Fruit fly (Drosophila melanogaster) whole organism: Measurements from ENCODE around the gene CG1103.

Source experiments
- CG8478 ChIP-seq: fragments of >200 bp; optimal IDR thresholded peaks from 2 replicates; lab custom pipeline; 2018; ENCODE audit warnings: inconsistent platforms
- Dll ChIP-seq: fragments of >200 bp; optimal IDR thresholded peaks from 2 replicates; lab custom pipeline; 2017
- EcR ChIP-seq, 2 experiments: fragments of >200 bp; optimal IDR thresholded peaks; 2 replicates each; lab custom pipeline; 2017; ENCODE audit warnings: missing biosample characterization in 2 of 2, missing genetic modification characterization in 2 of 2, missing genetic modification reagents in 2 of 2
- pan ChIP-seq: fragments of >200 bp; optimal IDR thresholded peaks from 2 replicates; lab custom pipeline; 2017
- psq ChIP-seq: fragments of >200 bp; optimal IDR thresholded peaks from 2 replicates; lab custom pipeline; 2017
- usp ChIP-seq: fragments of >200 bp; optimal IDR thresholded peaks from 2 replicates; lab custom pipeline; 2017; ENCODE audit warnings: missing biosample characterization, missing genetic modification characterization, mixed read lengths

The CG1103 gene

dm6 chr3R:4319507-4320138, 17.9 kb upstream of the CG1103 start, which contains the start of gene CG9795:
Gene CG9795 (plus strand): TSS chr3R:4319683.
- no peak for TF ChIP-seq CG8478
- TF ChIP-seq Dll (lab: Kevin White, UChicago), result no peak
- no peak for TF ChIP-seq psq (lab: Kevin White, UChicago)
- TF ChIP-seq usp (GFP tag; lab: Kevin White, UChicago), result no peak
- TF ChIP-seq EcR (GFP tag; optimal IDR thresholded peaks at IDR 0.05; lab: Kevin White, UChicago), result no peak
- no peak for TF ChIP-seq pan (lab: Kevin White, UChicago)

DNA sequence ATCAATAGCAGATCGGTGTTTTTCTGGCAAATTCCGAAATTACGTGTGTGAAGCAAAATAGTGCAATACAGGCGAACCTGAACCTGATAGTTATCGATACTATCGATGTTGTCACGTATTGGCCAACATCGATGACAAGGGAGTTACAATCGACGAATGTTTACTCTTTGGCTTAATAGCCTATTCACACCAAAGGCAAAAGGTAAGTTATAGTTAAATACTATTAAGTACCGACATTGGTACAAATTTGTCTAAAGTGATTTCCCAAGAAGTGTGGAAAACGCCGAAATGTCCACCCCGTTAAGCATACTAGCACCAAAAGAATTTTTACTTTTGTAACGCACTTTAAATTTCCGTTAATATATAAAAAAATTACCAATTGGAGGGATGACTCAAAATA, 3.6 kb upstream of the CG1103 start, which contains the start of gene CG9776:
Gene CG9776 (minus strand): TSS at position 108 of the 400 bp plus-strand sequence.
- TF ChIP-seq EcR (GFP tag; optimal IDR thresholded peaks at IDR 0.05; lab: Kevin White, UChicago), result no peak
- no peak for TF ChIP-seq pan (lab: Kevin White, UChicago)
- no peak for TF ChIP-seq psq (lab: Kevin White, UChicago)
- TF ChIP-seq Dll (lab: Kevin White, UChicago), result no peak
- TF ChIP-seq CG8478, result no peak
- no peak for TF ChIP-seq usp (GFP tag; lab: Kevin White, UChicago)

DNA sequence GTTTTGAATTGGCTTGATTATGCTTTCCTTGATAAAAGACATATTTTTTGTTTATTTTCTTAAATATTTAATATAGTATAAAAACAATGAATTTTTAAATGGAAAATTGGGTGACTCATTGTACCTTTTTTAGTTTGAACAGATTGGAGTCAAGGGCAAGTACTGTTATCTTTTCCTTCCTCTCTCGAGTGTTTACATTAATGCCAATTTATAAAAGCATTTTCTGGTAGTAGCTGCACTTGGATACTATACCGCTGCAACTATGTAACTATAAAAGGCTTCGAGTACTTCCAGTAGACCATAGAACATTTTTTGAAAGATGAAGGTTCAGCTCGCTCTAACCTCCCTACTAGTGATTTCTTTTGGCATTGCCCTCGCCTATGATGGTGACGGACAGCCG, 2.8 kb upstream of the CG1103 start, which contains the start of gene CG14645:
Gene CG14645 (plus strand): TSS at position 301 of the 400 bp plus-strand sequence.
- TF ChIP-seq usp (GFP tag; lab: Kevin White, UChicago) (no peak), EcR (GFP tag; optimal IDR thresholded peaks at IDR 0.05; lab: Kevin White, UChicago) (no peak), Dll (lab: Kevin White, UChicago) (no peak), psq (lab: Kevin White, UChicago) (no peak)

DNA sequence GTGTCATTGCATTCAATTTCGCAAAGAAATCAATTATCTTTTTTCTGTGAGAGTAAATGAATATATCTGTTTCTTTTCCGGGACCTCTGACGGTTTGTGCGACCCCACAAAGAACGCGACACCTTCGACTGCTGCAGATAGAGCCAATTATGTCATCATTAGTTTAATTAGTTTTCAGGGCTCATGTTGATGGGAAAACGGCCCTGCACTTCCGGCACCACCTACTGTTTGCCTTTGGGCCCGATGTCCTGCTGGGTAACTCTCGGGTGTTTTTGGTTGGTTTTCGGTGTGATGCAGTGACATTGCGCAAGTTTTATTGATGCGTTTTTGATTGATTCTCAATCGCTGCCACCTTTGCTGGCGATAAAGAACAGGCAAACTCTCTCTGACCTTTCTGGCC, 2.6 kb downstream of the CG1103 start:
- TF ChIP-seq Dll (lab: Kevin White, UChicago) (no peak), psq (lab: Kevin White, UChicago) (no peak), EcR (GFP tag; optimal IDR thresholded peaks at IDR 0.05; lab: Kevin White, UChicago) (no peak), usp (GFP tag; lab: Kevin White, UChicago) (no peak), CG8478 (no peak), pan (lab: Kevin White, UChicago) (no peak)

- TF ChIP-seq pan (lab: Kevin White, UChicago) (no peak), usp (GFP tag; lab: Kevin White, UChicago) (no peak), psq (lab: Kevin White, UChicago) (no peak), CG8478 (no peak), Dll (lab: Kevin White, UChicago) (no peak), EcR (GFP tag; optimal IDR thresholded peaks at IDR 0.05; lab: Kevin White, UChicago) (no peak)
These were observed 3.6 kb downstream of the CG1103 start for dm6 chr3R:4341177-4341576.

dm6 chr3R:4346636-4347035, 9.1 kb downstream of the CG1103 start, which contains the start of gene hkb:
Gene hkb (minus strand): TSS chr3R:4346646.
- no peak for TF ChIP-seq pan (lab: Kevin White, UChicago)
- TF ChIP-seq psq (lab: Kevin White, UChicago), result no peak
- no peak for TF ChIP-seq EcR (GFP tag; optimal IDR thresholded peaks at IDR 0.05; lab: Kevin White, UChicago)
- TF ChIP-seq CG8478, result no peak
- no peak for TF ChIP-seq Dll (lab: Kevin White, UChicago)
- TF ChIP-seq usp (GFP tag; lab: Kevin White, UChicago), result no peak

DNA sequence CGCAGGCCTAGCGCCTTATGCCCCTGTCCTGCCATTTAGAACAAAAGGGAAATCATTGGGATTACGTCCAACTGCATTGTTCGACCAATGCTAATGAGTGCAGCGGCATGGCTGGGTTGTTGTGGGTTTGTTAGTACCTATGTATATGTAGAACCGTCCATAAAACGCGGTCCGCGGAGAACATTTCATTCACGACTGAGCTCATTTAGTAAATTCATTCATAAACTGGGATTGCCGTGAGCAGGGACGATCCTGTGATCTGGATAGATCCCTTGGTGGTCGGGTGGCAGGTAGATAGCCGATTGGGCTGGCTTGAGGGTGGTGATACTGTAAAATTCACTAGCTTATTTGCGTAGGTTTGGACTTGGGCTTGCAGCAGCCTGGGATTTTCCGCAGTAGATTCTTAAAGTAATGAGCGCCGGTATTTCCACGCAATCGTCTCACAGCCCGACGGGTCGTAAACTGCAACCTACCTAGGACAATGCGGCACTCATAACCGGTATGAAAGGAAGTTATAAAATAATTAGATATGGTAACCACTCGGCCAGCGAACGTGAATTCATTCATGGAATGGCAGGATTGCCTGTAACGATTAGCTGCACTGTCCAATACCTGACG, 10.8 kb downstream of the CG1103 start:
- TF ChIP-seq usp (GFP tag; lab: Kevin White, UChicago), result no peak
- no peak for TF ChIP-seq pan (lab: Kevin White, UChicago)
- no peak for TF ChIP-seq EcR (GFP tag; optimal IDR thresholded peaks at IDR 0.05; lab: Kevin White, UChicago)
- no peak for TF ChIP-seq psq (lab: Kevin White, UChicago)
- TF ChIP-seq CG8478, result no peak
- no peak for TF ChIP-seq Dll (lab: Kevin White, UChicago)

- TF ChIP-seq psq (lab: Kevin White, UChicago) (no peak), CG8478 (no peak), EcR (GFP tag; optimal IDR thresholded peaks at IDR 0.05; lab: Kevin White, UChicago) (no peak), usp (GFP tag; lab: Kevin White, UChicago) (no peak), pan (lab: Kevin White, UChicago) (no peak), Dll (lab: Kevin White, UChicago) (no peak)
These were observed 12.6 kb downstream of the CG1103 start for dm6 chr3R:4350199-4350598.

DNA sequence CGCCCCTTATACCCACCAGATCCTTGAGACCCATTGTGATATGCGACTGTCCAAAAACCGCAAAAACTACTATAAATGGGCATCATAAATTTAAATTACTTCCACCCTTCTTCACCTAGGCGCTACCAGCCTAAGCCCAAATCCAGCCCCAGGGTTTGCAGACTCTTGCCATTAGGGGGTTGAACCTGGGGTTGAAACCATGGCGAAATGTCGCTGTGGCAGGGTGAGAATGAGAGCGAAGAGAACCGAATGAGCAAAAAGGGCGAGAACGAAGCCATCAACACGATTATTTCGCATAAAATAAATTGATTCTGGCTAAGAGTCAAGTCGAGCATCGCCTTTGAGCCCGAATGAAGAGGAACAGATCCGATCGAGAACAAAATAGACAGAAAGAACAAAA, 16.0 kb downstream of the CG1103 start:
- TF ChIP-seq EcR (GFP tag; optimal IDR thresholded peaks at IDR 0.05; lab: Kevin White, UChicago), result no peak
- no peak for TF ChIP-seq CG8478
- TF ChIP-seq psq (lab: Kevin White, UChicago), result no peak
- TF ChIP-seq Dll (lab: Kevin White, UChicago), result no peak

dm6 chr3R:4359625-4360024, 22.1 kb downstream of the CG1103 start, which contains the start of gene CG1090:
Gene CG1090 (plus strand): TSS chr3R:4359883.
- TF ChIP-seq Dll (lab: Kevin White, UChicago), result no peak
- no peak for TF ChIP-seq EcR (GFP tag; optimal IDR thresholded peaks at IDR 0.05; lab: Kevin White, UChicago)
- no peak for TF ChIP-seq psq (lab: Kevin White, UChicago)
- no peak for TF ChIP-seq pan (lab: Kevin White, UChicago)
- TF ChIP-seq usp (GFP tag; lab: Kevin White, UChicago), result no peak
- TF ChIP-seq CG8478, result no peak

- TF ChIP-seq CG8478 (no peak), usp (GFP tag; lab: Kevin White, UChicago) (no peak), pan (lab: Kevin White, UChicago) (no peak), EcR (GFP tag; optimal IDR thresholded peaks at IDR 0.05; lab: Kevin White, UChicago) (peak in 1 of 2 experiments; percentile 43), Dll (lab: Kevin White, UChicago) (peak; percentile 50), psq (lab: Kevin White, UChicago) (no peak)
These were observed 23.1 kb downstream of the CG1103 start for dm6 chr3R:4360668-4361110.
